Worm (Caenorhabditis elegans) whole organism, late embryonic: ENCODE data around the gene ZK971.1.

Experiments
- C38D4.7 ChIP-seq: fragments of 200-800 bp; sonication (Bioruptor generic); optimal IDR thresholded peaks from 2 replicates; lab custom pipeline; 2018; ENCODE audit warnings: mild to moderate bottlenecking, missing genetic modification characterization, moderate library complexity, missing compliant biosample characterization
- elt-2 ChIP-seq: sonication (generic microtip); optimal IDR thresholded peaks from 2 replicates; lab custom pipeline; 2016; ENCODE audit warnings: missing genetic modification reagents, missing genetic modification characterization, missing compliant biosample characterization
- eyg-1 ChIP-seq: sonication (generic microtip); optimal IDR thresholded peaks from 2 replicates; lab custom pipeline; 2016; ENCODE audit warnings: missing genotype, missing genetic modification characterization, missing compliant biosample characterization
- nfya-1 ChIP-seq: sonication (generic microtip); optimal IDR thresholded peaks from 2 replicates; lab custom pipeline; 2017; ENCODE audit warnings: missing genetic modification characterization, mild to moderate bottlenecking, missing compliant biosample characterization, antibody characterized with exemption, moderate library complexity
- nhr-11 ChIP-seq: fragments of 150-350 bp; optimal IDR thresholded peaks from 2 replicates; lab custom pipeline; 2014; ENCODE audit warnings: missing biosample characterization, missing genetic modification characterization
- sdc-2 ChIP-seq: sonication (generic microtip); optimal IDR thresholded peaks from 2 replicates; lab custom pipeline; 2016; ENCODE audit warnings: missing genotype, missing genetic modification characterization, missing compliant biosample characterization
- tbx-2 ChIP-seq: sonication (generic microtip); optimal IDR thresholded peaks from 2 replicates; lab custom pipeline; 2016; ENCODE audit warnings: missing genetic modification characterization, missing compliant biosample characterization

DNA sequence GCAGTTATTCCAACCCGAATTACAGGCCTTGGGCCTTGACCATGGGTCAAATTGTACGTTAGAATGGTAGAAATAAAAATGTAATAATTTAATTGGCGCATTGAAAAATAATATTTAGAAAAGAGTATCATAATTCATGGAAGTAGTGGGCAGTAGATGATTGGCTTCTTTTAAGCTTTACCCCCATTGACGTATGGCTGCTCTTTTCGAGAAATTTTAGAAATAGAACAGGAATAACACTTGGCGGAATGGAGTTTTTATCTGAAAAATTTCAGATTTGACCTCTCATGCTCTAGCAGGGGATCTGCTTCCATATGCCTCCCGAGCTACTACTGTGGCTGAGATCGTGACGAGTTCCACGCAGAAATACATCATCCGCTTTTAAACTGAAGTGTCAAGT is 29.3 kb upstream of the ZK971.1 start, which contains the start of gene gcy-4:
- TF ChIP-seq tbx-2 (tag; lab: Kevin White, UChicago) (no peak), eyg-1 (tag; lab: Kevin White, UChicago) (no peak), elt-2 (tag; lab: Kevin White, UChicago) (no peak), C38D4.7 (GFP tag; lab: Kevin White, UChicago) (no peak), sdc-2 (no peak), nfya-1 (no peak), nhr-11 (tag; lab: Kevin White, UChicago) (no peak)
